Worm (Caenorhabditis elegans): ENCODE results near the gene zipt-2.3.

zipt-2.3 gene

ce11 chrII:13752016-13752415 lies 36.3 kb upstream of the zipt-2.3 start, which contains the start of gene arrd-14:
TSS of gene arrd-14 (plus strand) at chrII:13752316.
- TF ChIP-seq mdl-1 (tag; optimal IDR thresholded peaks at IDR 0.05): no peak
- no peak for TF ChIP-seq egl-27 (tag; optimal IDR thresholded peaks at IDR 0.05)
- TF ChIP-seq nhr-77 (tag; optimal IDR thresholded peaks at IDR 0.05): no peak
- no peak for TF ChIP-seq R02D3.7 (tag; optimal IDR thresholded peaks at IDR 0.05)
- TF ChIP-seq nhr-28 (tag; optimal IDR thresholded peaks at IDR 0.05): no peak
- TF ChIP-seq ceh-16 (tag; optimal IDR thresholded peaks at IDR 0.05): no peak
- no peak for TF ChIP-seq lsy-12 (tag; optimal IDR thresholded peaks at IDR 0.05)
- TF ChIP-seq jun-1 (tag; optimal IDR thresholded peaks at IDR 0.05): no peak
- no peak for TF ChIP-seq elt-2 (tag; optimal IDR thresholded peaks at IDR 0.05)

- TF ChIP-seq nhr-28 (tag; optimal IDR thresholded peaks at IDR 0.05): no peak
- TF ChIP-seq lin-15B (tag; optimal IDR thresholded peaks at IDR 0.05): no peak
- TF ChIP-seq lin-39 (tag; optimal IDR thresholded peaks at IDR 0.05): no peak
- TF ChIP-seq pha-4 (tag; optimal IDR thresholded peaks at IDR 0.05): peak; percentile 45
- TF ChIP-seq ceh-28 (tag; optimal IDR thresholded peaks at IDR 0.05): no peak
- no peak for TF ChIP-seq nfya-1 (tag; optimal IDR thresholded peaks at IDR 0.05; ENCODE audit: insufficient read depth)
- TF ChIP-seq tbx-2 (tag; optimal IDR thresholded peaks at IDR 0.05): no peak
- TF ChIP-seq lsy-12 (tag; optimal IDR thresholded peaks at IDR 0.05): no peak
- no peak for TF ChIP-seq nhr-12 (tag; optimal IDR thresholded peaks at IDR 0.05)
Observed at ce11 chrII:13751030-13751429, 35.4 kb upstream of the zipt-2.3 start.

- no peak for TF ChIP-seq sea-2 (GFP tag; optimal IDR thresholded peaks at IDR 0.05)
- no peak for TF ChIP-seq tbx-2 (tag; optimal IDR thresholded peaks at IDR 0.05)
- TF ChIP-seq fkh-2 (tag; optimal IDR thresholded peaks at IDR 0.05): no peak
- TF ChIP-seq nhr-67 (tag; optimal IDR thresholded peaks at IDR 0.05): no peak
- TF ChIP-seq nhr-28 (tag; optimal IDR thresholded peaks at IDR 0.05): no peak
- TF ChIP-seq unc-62 (GFP tag; optimal IDR thresholded peaks at IDR 0.05): no peak
- TF ChIP-seq ZK546.5 (tag; optimal IDR thresholded peaks at IDR 0.05): no peak
- TF ChIP-seq elt-1 (tag; optimal IDR thresholded peaks at IDR 0.05): no peak
- no peak for TF ChIP-seq zag-1 (tag; optimal IDR thresholded peaks at IDR 0.05)
- TF ChIP-seq ztf-11 (tag; optimal IDR thresholded peaks at IDR 0.05): no peak
- TF ChIP-seq daf-12 (tag; optimal IDR thresholded peaks at IDR 0.05): no peak
- TF ChIP-seq R02D3.7 (tag; optimal IDR thresholded peaks at IDR 0.05): no peak
- no peak for TF ChIP-seq nhr-25 (tag; optimal IDR thresholded peaks at IDR 0.05)
- TF ChIP-seq nhr-77 (tag; optimal IDR thresholded peaks at IDR 0.05): no peak
- TF ChIP-seq unc-39 (tag; optimal IDR thresholded peaks at IDR 0.05): no peak
- TF ChIP-seq elt-2 (tag; optimal IDR thresholded peaks at IDR 0.05): no peak
- TF ChIP-seq jun-1 (tag; optimal IDR thresholded peaks at IDR 0.05): no peak
- TF ChIP-seq hmg-11 (tag; optimal IDR thresholded peaks at IDR 0.05): no peak
- no peak for TF ChIP-seq ceh-9 (tag; optimal IDR thresholded peaks at IDR 0.05)
Observed at ce11 chrII:13750128-13750527, 34.4 kb upstream of the zipt-2.3 start.

ce11 chrII:13741449-13741848 lies 25.8 kb upstream of the zipt-2.3 start, which contains the start of gene mig-14:
TSS of gene mig-14 (plus strand) at chrII:13741738.
- TF ChIP-seq ZK546.5 (tag; optimal IDR thresholded peaks at IDR 0.05) (no peak), nhr-23 (tag; optimal IDR thresholded peaks at IDR 0.05) (no peak), nfya-1 (tag; optimal IDR thresholded peaks at IDR 0.05; ENCODE audit: insufficient read depth) (peak; percentile 96), sea-2 (GFP tag; optimal IDR thresholded peaks at IDR 0.05) (no peak), mdl-1 (tag; optimal IDR thresholded peaks at IDR 0.05) (no peak), tbx-2 (tag; optimal IDR thresholded peaks at IDR 0.05) (no peak), fos-1 (tag; optimal IDR thresholded peaks at IDR 0.05) (no peak), elt-3 (tag; optimal IDR thresholded peaks at IDR 0.05) (no peak), ceh-28 (tag; optimal IDR thresholded peaks at IDR 0.05) (no peak)

- peak; percentile 22 for TF ChIP-seq nfya-1 (tag; optimal IDR thresholded peaks at IDR 0.05; ENCODE audit: insufficient read depth)
- no peak for TF ChIP-seq daf-12 (tag; optimal IDR thresholded peaks at IDR 0.05)
- no peak for TF ChIP-seq R02D3.7 (tag; optimal IDR thresholded peaks at IDR 0.05)
- peak; percentile 63 for TF ChIP-seq pha-4 (tag; optimal IDR thresholded peaks at IDR 0.05)
- no peak for TF ChIP-seq fkh-2 (tag; optimal IDR thresholded peaks at IDR 0.05)
- TF ChIP-seq nhr-12 (tag; optimal IDR thresholded peaks at IDR 0.05): no peak
- TF ChIP-seq lin-39 (tag; optimal IDR thresholded peaks at IDR 0.05): peak; percentile 15
- TF ChIP-seq eor-1 (tag; optimal IDR thresholded peaks at IDR 0.05): no peak
- TF ChIP-seq egl-5 (tag; optimal IDR thresholded peaks at IDR 0.05): no peak
Observed at ce11 chrII:13739423-13739822, 23.7 kb upstream of the zipt-2.3 start.
